Worm (Caenorhabditis elegans) whole organism, L1 larva: ENCODE results near the gene slc-25A10.

ENCODE experiments used
- C34B4.2 ChIP-seq: sonication (generic microtip); optimal IDR thresholded peaks from 2 replicates; lab custom pipeline; 2017; ENCODE audit warnings: mild to moderate bottlenecking, missing genetic modification characterization, missing compliant biosample characterization
- F16B12.6 ChIP-seq: fragments of 150-350 bp; optimal IDR thresholded peaks from 2 replicates; lab custom pipeline; 2014; ENCODE audit warnings: missing biosample characterization, missing genetic modification characterization
- Y116A8C.19 ChIP-seq: sonication (generic microtip); optimal IDR thresholded peaks from 2 replicates; lab custom pipeline; 2016; ENCODE audit warnings: missing compliant biosample characterization, missing genetic modification characterization, borderline replicate concordance
- alr-1 ChIP-seq: fragments of 200-800 bp; sonication (Bioruptor generic); optimal IDR thresholded peaks from 2 replicates; lab custom pipeline; 2018; ENCODE audit warnings: borderline replicate concordance, mild to moderate bottlenecking, missing genetic modification characterization, missing compliant biosample characterization
- aly-2 ChIP-seq: fragments of 150-350 bp; optimal IDR thresholded peaks from 2 replicates; lab custom pipeline; 2014; ENCODE audit warnings: missing biosample characterization, missing genetic modification characterization
- ama-1 ChIP-seq: fragments of 150-350 bp; optimal IDR thresholded peaks from 2 replicates; lab custom pipeline; 2014
- ceh-63 ChIP-seq: fragments of 200-800 bp; sonication (Bioruptor generic); optimal IDR thresholded peaks from 2 replicates; lab custom pipeline; 2018; ENCODE audit warnings: mild to moderate bottlenecking, missing genetic modification characterization, missing compliant biosample characterization
- ceh-8 ChIP-seq: fragments of 200-800 bp; sonication (Bioruptor generic); optimal IDR thresholded peaks from 2 replicates; lab custom pipeline; 2018; ENCODE audit warnings: mild to moderate bottlenecking, missing genetic modification characterization, moderate library complexity, missing compliant biosample characterization
- ceh-82 ChIP-seq, 3 experiments: fragments of 150-350 bp in 1 of 3; sonication (generic microtip) in 2 of 3; optimal IDR thresholded peaks; 2 replicates each; lab custom pipeline; 2014 to 2017; ENCODE audit warnings: missing biosample characterization in 3 of 3, missing genetic modification characterization in 3 of 3
- ceh-88 ChIP-seq: fragments of 200-800 bp; sonication (Bioruptor generic); IDR thresholded peaks from 2 replicates; pipeline ENCODE4 v1.3.6; 2022; ENCODE audit warnings: missing genetic modification characterization, missing compliant biosample characterization
- ceh-90 ChIP-seq: sonication (generic microtip); optimal IDR thresholded peaks from 2 replicates; lab custom pipeline; 2016; ENCODE audit warnings: missing genetic modification characterization, missing compliant biosample characterization
- dsc-1 ChIP-seq: sonication (generic microtip); optimal IDR thresholded peaks from 2 replicates; lab custom pipeline; 2016; ENCODE audit warnings: mild to moderate bottlenecking, missing genetic modification characterization, missing compliant biosample characterization
- efl-1 ChIP-seq, 4 experiments: fragments of 150-350 bp; optimal IDR thresholded peaks in 3 of 4; peaks in 1 of 4; 1 replicate in 1 of 4; 2 replicates in 3 of 4; lab custom pipeline; 2014; ENCODE audit warnings: missing biosample characterization in 2 of 4, missing genetic modification characterization in 2 of 4, missing genetic modification reagents in 2 of 4
- efl-3 ChIP-seq: fragments of 200-800 bp; sonication (Bioruptor generic); optimal IDR thresholded peaks from 2 replicates; lab custom pipeline; 2018; ENCODE audit warnings: mild to moderate bottlenecking, missing genetic modification characterization, missing compliant biosample characterization
- elt-2 ChIP-seq: sonication (generic microtip); optimal IDR thresholded peaks from 2 replicates; lab custom pipeline; 2016; ENCODE audit warnings: missing genetic modification characterization, mild to moderate bottlenecking, inconsistent platforms, missing compliant biosample characterization, missing genetic modification reagents
- ets-5 ChIP-seq: fragments of 200-800 bp; sonication (Bioruptor generic); IDR thresholded peaks from 2 replicates; pipeline ENCODE4 v1.3.6; 2022; ENCODE audit warnings: missing genetic modification characterization, missing compliant biosample characterization
- fkh-4 ChIP-seq: sonication (generic microtip); optimal IDR thresholded peaks from 2 replicates; lab custom pipeline; 2016; ENCODE audit warnings: missing compliant biosample characterization, missing genetic modification characterization, borderline replicate concordance
- fos-1 ChIP-seq: fragments of 150-350 bp; optimal IDR thresholded peaks from 2 replicates; lab custom pipeline; 2014; ENCODE audit warnings: missing biosample characterization, missing genetic modification characterization
- grh-1 ChIP-seq: fragments of 200-800 bp; sonication (Bioruptor generic); IDR thresholded peaks from 2 replicates; pipeline ENCODE4 v1.3.6; 2022; ENCODE audit warnings: missing genetic modification reagents, missing genetic modification characterization, missing compliant biosample characterization
- hlh-4 ChIP-seq: sonication (generic microtip); optimal IDR thresholded peaks from 2 replicates; lab custom pipeline; 2016; ENCODE audit warnings: mild to moderate bottlenecking, missing genetic modification characterization, missing compliant biosample characterization
- hpl-2 ChIP-seq: fragments of 150-350 bp; optimal IDR thresholded peaks from 2 replicates; lab custom pipeline; 2014; ENCODE audit warnings: missing biosample characterization, missing genetic modification reagents, missing genetic modification characterization
- irx-1 ChIP-seq: sonication (generic microtip); optimal IDR thresholded peaks from 2 replicates; lab custom pipeline; 2016; ENCODE audit warnings: missing genetic modification characterization, missing compliant biosample characterization
- isw-1 ChIP-seq: fragments of 200-800 bp; sonication (Bioruptor generic); IDR thresholded peaks from 2 replicates; pipeline ENCODE4 v1.3.6; 2022; ENCODE audit warnings: missing genetic modification characterization, missing compliant biosample characterization
- jun-1 ChIP-seq: fragments of 150-350 bp; optimal IDR thresholded peaks from 2 replicates; lab custom pipeline; 2014; ENCODE audit warnings: missing biosample characterization, missing genetic modification reagents, missing genetic modification characterization
- lin-13 ChIP-seq: fragments of 150-350 bp; optimal IDR thresholded peaks from 2 replicates; lab custom pipeline; 2014; ENCODE audit warnings: missing biosample characterization, missing genetic modification reagents, missing genetic modification characterization
- lin-15B ChIP-seq: fragments of 150-350 bp; sonication (generic microtip); optimal IDR thresholded peaks from 3 replicates; lab custom pipeline; 2014; ENCODE audit warnings: missing biosample characterization, missing genetic modification characterization
- lin-39 ChIP-seq: fragments of 150-350 bp; optimal IDR thresholded peaks from 2 replicates; lab custom pipeline; 2014; ENCODE audit warnings: missing biosample characterization, missing genetic modification reagents, missing genetic modification characterization
- lir-3 ChIP-seq: sonication (generic microtip); optimal IDR thresholded peaks from 2 replicates; lab custom pipeline; 2016; ENCODE audit warnings: mild to moderate bottlenecking, missing genetic modification characterization, moderate library complexity, missing compliant biosample characterization; ENCODE audit not compliant: poor library complexity
- mab-9 ChIP-seq: fragments of 200-800 bp; sonication (Bioruptor generic); IDR thresholded peaks from 2 replicates; pipeline ENCODE4 v1.3.6; 2022; ENCODE audit warnings: missing genetic modification reagents, missing genetic modification characterization, missing compliant biosample characterization
- mef-2 ChIP-seq: fragments of 150-350 bp; optimal IDR thresholded peaks from 2 replicates; lab custom pipeline; 2014; ENCODE audit warnings: missing biosample characterization, missing genetic modification characterization
- mep-1 ChIP-seq: fragments of 150-350 bp; optimal IDR thresholded peaks from 2 replicates; lab custom pipeline; 2014; ENCODE audit warnings: missing biosample characterization, missing genetic modification characterization
- nhr-12 ChIP-seq: sonication (generic microtip); optimal IDR thresholded peaks from 2 replicates; lab custom pipeline; 2017; ENCODE audit warnings: missing biosample characterization, missing genetic modification characterization
- nhr-19 ChIP-seq: fragments of 200-800 bp; sonication (Bioruptor generic); conservative IDR thresholded peaks from 2 replicates; pipeline ENCODE4 v1.3.6; 2022; ENCODE audit warnings: missing genetic modification characterization, missing compliant biosample characterization
- nhr-20 ChIP-seq: sonication (generic microtip); optimal IDR thresholded peaks from 2 replicates; lab custom pipeline; 2016; ENCODE audit warnings: mild to moderate bottlenecking, missing genetic modification characterization, missing compliant biosample characterization
- nhr-237 ChIP-seq: fragments of 150-350 bp; optimal IDR thresholded peaks from 2 replicates; lab custom pipeline; 2014; ENCODE audit warnings: missing biosample characterization, missing genetic modification characterization
- nhr-28 ChIP-seq: fragments of 150-350 bp; optimal IDR thresholded peaks from 2 replicates; lab custom pipeline; 2014; ENCODE audit warnings: missing biosample characterization, missing genetic modification characterization
- nhr-76 ChIP-seq: sonication (generic microtip); optimal IDR thresholded peaks from 2 replicates; lab custom pipeline; 2017; ENCODE audit warnings: missing biosample characterization, missing genetic modification characterization
- nhr-77 ChIP-seq: fragments of 150-350 bp; optimal IDR thresholded peaks from 2 replicates; lab custom pipeline; 2014; ENCODE audit warnings: missing biosample characterization, missing genetic modification characterization
- nhr-90 ChIP-seq: sonication (generic microtip); optimal IDR thresholded peaks from 2 replicates; lab custom pipeline; 2016; ENCODE audit warnings: mild to moderate bottlenecking, missing genetic modification characterization, missing compliant biosample characterization; ENCODE audit not compliant: poor library complexity
- pag-3 ChIP-seq: sonication (generic microtip); optimal IDR thresholded peaks from 2 replicates; lab custom pipeline; 2017; ENCODE audit warnings: missing genetic modification characterization, mild to moderate bottlenecking, missing compliant biosample characterization, antibody characterized with exemption, borderline replicate concordance; ENCODE audit not compliant: insufficient read depth
- pax-3 ChIP-seq: fragments of 200-800 bp; sonication (Bioruptor generic); optimal IDR thresholded peaks from 2 replicates; lab custom pipeline; 2018; ENCODE audit warnings: mild to moderate bottlenecking, missing genetic modification characterization, moderate library complexity, missing compliant biosample characterization
- pqm-1 ChIP-seq: sonication (generic microtip); optimal IDR thresholded peaks from 3 replicates; lab custom pipeline; 2017; ENCODE audit warnings: missing biosample characterization, missing genetic modification characterization
- rnt-1 ChIP-seq: sonication (generic microtip); optimal IDR thresholded peaks from 2 replicates; lab custom pipeline; 2016; ENCODE audit warnings: mild to moderate bottlenecking, missing genetic modification characterization, moderate library complexity, missing compliant biosample characterization
- skn-1 ChIP-seq: fragments of 150-350 bp; optimal IDR thresholded peaks from 2 replicates; lab custom pipeline; 2014; ENCODE audit warnings: missing biosample characterization, missing genetic modification characterization
- snu-23 ChIP-seq: sonication (generic microtip); optimal IDR thresholded peaks from 2 replicates; lab custom pipeline; 2016; ENCODE audit warnings: missing genetic modification characterization, missing compliant biosample characterization
- sup-37 ChIP-seq: fragments of 200-800 bp; sonication (Bioruptor generic); optimal IDR thresholded peaks from 2 replicates; lab custom pipeline; 2018; ENCODE audit warnings: mild to moderate bottlenecking, missing genetic modification characterization, missing compliant biosample characterization
- swsn-7 ChIP-seq: sonication (generic microtip); optimal IDR thresholded peaks from 2 replicates; lab custom pipeline; 2016; ENCODE audit warnings: missing genetic modification characterization, missing compliant biosample characterization
- tbx-2 ChIP-seq: sonication (generic microtip); optimal IDR thresholded peaks from 2 replicates; lab custom pipeline; 2016; ENCODE audit warnings: missing genetic modification characterization, missing compliant biosample characterization
- unc-30 ChIP-seq: sonication (generic microtip); optimal IDR thresholded peaks from 2 replicates; lab custom pipeline; 2017; ENCODE audit warnings: missing biosample characterization, missing genetic modification characterization
- unc-86 ChIP-seq: sonication (generic microtip); optimal IDR thresholded peaks from 2 replicates; lab custom pipeline; 2016; ENCODE audit warnings: missing genetic modification characterization, missing compliant biosample characterization
- vab-15 ChIP-seq: sonication (generic microtip); optimal IDR thresholded peaks from 2 replicates; lab custom pipeline; 2017; ENCODE audit warnings: missing genotype, mild to moderate bottlenecking, missing genetic modification characterization, missing compliant biosample characterization
- zip-4 ChIP-seq: fragments of 200-800 bp; sonication (Bioruptor generic); optimal IDR thresholded peaks from 2 replicates; lab custom pipeline; 2018; ENCODE audit warnings: mild to moderate bottlenecking, missing genetic modification characterization, moderate library complexity, missing compliant biosample characterization
- ztf-11 ChIP-seq, 2 experiments: sonication (generic microtip); optimal IDR thresholded peaks; 2 replicates each; lab custom pipeline; 2016 to 2017; ENCODE audit warnings: missing genetic modification characterization in 2 of 2, missing biosample characterization in 1 of 2, missing compliant biosample characterization in 1 of 2

The slc-25A10 gene

DNA sequence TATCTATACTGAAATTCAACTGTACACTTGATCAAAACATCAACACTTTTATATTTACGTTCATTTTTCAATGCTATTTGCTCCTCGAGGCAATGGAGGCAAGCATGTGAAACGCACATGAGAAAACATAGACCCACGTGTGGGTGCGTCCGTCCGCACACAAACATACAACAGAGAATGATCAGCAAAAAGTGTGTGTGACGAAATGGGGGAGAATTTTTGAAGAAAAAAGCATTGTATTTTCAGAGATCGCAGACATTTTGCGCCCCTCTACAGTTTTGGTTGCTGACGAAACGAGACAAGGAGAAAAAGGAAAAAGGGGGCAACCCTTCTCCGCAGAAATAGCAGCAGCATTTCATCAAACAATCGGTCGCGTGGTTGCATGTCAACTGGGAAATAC, 24.7 kb upstream of the slc-25A10 start (continued):
- TF ChIP-seq ztf-11 (tag; optimal IDR thresholded peaks at IDR 0.05; lab: Kevin White, UChicago): no peak
- peak; percentile 87 for TF ChIP-seq zip-4 (GFP tag; lab: Kevin White, UChicago)
- peak; percentile 85 for TF ChIP-seq mep-1 (tag; lab: Kevin White, UChicago)
- TF ChIP-seq hpl-2 (GFP tag; lab: Kevin White, UChicago): peak; percentile 73
- TF ChIP-seq dsc-1: peak; percentile 34
- TF ChIP-seq rnt-1 (tag; lab: Kevin White, UChicago): peak; percentile 86
- TF ChIP-seq F16B12.6 (tag; lab: Kevin White, UChicago): no peak
- TF ChIP-seq irx-1 (tag; lab: Kevin White, UChicago): peak; percentile 89
- peak; percentile 94 for TF ChIP-seq snu-23 (GFP tag; lab: Kevin White, UChicago)
- peak; percentile 93 for TF ChIP-seq nhr-90 (tag; lab: Kevin White, UChicago)
- TF ChIP-seq efl-3 (GFP tag; lab: Kevin White, UChicago): peak; percentile 50
- TF ChIP-seq efl-1 (optimal IDR thresholded peaks at IDR 0.05; lab: Kevin White, UChicago): peak; percentile 45 to 47
- TF ChIP-seq efl-1 (GFP tag; optimal IDR thresholded peaks at IDR 0.05 in 1 of 2; lab: Kevin White, UChicago): peak; percentile 14 to 86
- TF ChIP-seq hlh-4 (tag; lab: Kevin White, UChicago): no peak
- peak; percentile 51 for TF ChIP-seq nhr-237 (tag; lab: Kevin White, UChicago)
- peak; percentile 75 for TF ChIP-seq fos-1 (tag; lab: Kevin White, UChicago)
- TF ChIP-seq pqm-1 (tag; lab: Kevin White, UChicago): no peak
- TF ChIP-seq unc-86 (tag; lab: Kevin White, UChicago): peak; percentile 6
- peak; percentile 62 for TF ChIP-seq lin-13 (GFP tag; lab: Kevin White, UChicago)
- peak; percentile 47 for TF ChIP-seq ama-1
- peak; percentile 20 for TF ChIP-seq nhr-28 (tag; lab: Kevin White, UChicago)
- TF ChIP-seq sup-37: peak; percentile 71
- peak; percentile 93 for TF ChIP-seq elt-2 (tag; lab: Kevin White, UChicago)
- peak; percentile 2 for TF ChIP-seq lir-3 (tag; lab: Kevin White, UChicago)
- no peak for TF ChIP-seq nhr-12 (tag; lab: Kevin White, UChicago)
- no peak for TF ChIP-seq alr-1 (tag; lab: Kevin White, UChicago)
- no peak for TF ChIP-seq pax-3 (tag; lab: Kevin White, UChicago)
- no peak for TF ChIP-seq aly-2
- TF ChIP-seq vab-15 (tag; lab: Kevin White, UChicago): no peak
- no peak for TF ChIP-seq pag-3 (tag; lab: Kevin White, UChicago)
- TF ChIP-seq ceh-82 (tag; optimal IDR thresholded peaks at IDR 0.05; lab: Kevin White, UChicago): peak; percentile 40 to 65 (median 57)
- peak; percentile 93 for TF ChIP-seq nhr-77 (tag; lab: Kevin White, UChicago)
- no peak; the same call in 1 of the 2 replicates for TF ChIP-seq isw-1 (GFP tag; lab: Robert Waterston, UW)
- TF ChIP-seq ceh-8 (GFP tag; lab: Kevin White, UChicago): peak; percentile 42
- peak; percentile 80 for TF ChIP-seq skn-1
- no peak for TF ChIP-seq ets-5 (GFP tag; lab: Robert Waterston, UW)
- peak; percentile 90 for TF ChIP-seq swsn-7 (tag; lab: Kevin White, UChicago)
- TF ChIP-seq nhr-20 (tag; lab: Kevin White, UChicago): peak; percentile 98
- peak; percentile 80 for TF ChIP-seq ceh-88
- TF ChIP-seq tbx-2 (tag; lab: Kevin White, UChicago): peak; percentile 93
- TF ChIP-seq unc-30: no peak
- TF ChIP-seq mef-2: peak; percentile 26
- TF ChIP-seq lin-15B (tag; lab: Kevin White, UChicago): no peak
- TF ChIP-seq C34B4.2 (tag; lab: Kevin White, UChicago): no peak
- peak; percentile 91 for TF ChIP-seq jun-1 (tag; lab: Kevin White, UChicago)
- TF ChIP-seq fkh-4 (tag; lab: Kevin White, UChicago): no peak
- TF ChIP-seq grh-1 (GFP tag; lab: Robert Waterston, UW): peak; percentile 85
- no peak for TF ChIP-seq ceh-90 (tag; lab: Kevin White, UChicago)
- TF ChIP-seq Y116A8C.19 (tag; lab: Kevin White, UChicago): no peak
- no peak for TF ChIP-seq mab-9 (GFP tag; lab: Robert Waterston, UW)
- TF ChIP-seq lin-39 (tag; lab: Kevin White, UChicago): no peak
- TF ChIP-seq nhr-76 (tag; lab: Kevin White, UChicago): peak; percentile 53
- no peak for TF ChIP-seq ceh-63 (GFP tag; lab: Kevin White, UChicago)
- TF ChIP-seq nhr-19 (GFP tag; lab: Robert Waterston, UW): peak; percentile 97
